Worm (Caenorhabditis elegans): ENCODE results near the gene C14A6.3.

Gene C14A6.3

DNA sequence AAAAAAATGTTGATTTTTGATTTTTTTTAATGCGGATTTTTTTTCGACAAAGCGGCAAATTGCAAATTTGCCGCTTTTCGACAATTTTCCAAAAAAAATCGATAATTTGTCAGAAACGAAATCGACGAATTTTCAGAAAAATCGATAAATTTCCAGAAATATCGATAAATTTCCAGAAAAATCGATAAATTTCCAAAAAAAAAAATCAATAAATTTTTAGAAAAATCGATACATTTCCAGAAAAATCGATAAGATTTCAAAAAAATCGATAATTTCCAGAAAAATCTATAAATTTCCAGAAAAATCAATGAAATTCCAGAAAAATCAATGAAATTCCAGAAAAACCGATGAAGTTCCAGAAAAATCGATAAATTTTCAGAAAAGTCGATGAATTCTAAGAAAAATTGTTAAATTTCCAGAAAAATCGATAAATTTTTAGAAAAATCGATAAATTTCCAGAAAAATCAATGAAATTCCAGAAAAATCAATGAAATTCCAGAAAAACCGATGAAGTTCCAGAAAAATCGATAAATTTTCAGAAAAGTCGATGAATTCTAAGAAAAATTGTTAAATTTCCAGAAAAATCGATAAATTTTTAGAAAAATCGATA lies 16.4 kb upstream of the C14A6.3 start:
- TF ChIP-seq ceh-48 (tag; optimal IDR thresholded peaks at IDR 0.05) = peak; percentile 55

DNA sequence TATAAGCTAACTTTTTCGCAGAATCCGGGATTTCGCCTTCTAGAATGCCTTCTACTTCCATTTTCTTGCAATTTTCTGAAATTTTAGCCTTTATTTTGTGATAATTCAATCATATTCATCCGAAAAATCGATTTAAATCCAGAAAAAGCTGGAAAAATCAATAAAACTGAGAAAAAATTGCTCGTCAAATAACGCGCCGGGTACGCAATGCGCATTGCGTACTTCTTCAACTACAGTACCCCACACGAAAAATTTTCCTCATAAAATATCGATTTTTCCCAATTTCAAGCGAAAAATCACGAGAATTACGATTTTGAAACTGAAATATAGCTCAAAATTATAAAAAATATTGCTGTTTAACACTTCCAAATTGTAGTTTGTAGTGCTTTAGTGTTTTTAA lies 15.1 kb upstream of the C14A6.3 start, which contains the start of gene Y37H2A.12:
Gene Y37H2A.12 (minus strand): TSS at position 81 of the 400 bp plus-strand sequence.
- TF ChIP-seq pros-1 (tag; optimal IDR thresholded peaks at IDR 0.05) = no peak
- no peak for TF ChIP-seq pha-4 (tag; optimal IDR thresholded peaks at IDR 0.05)
- no peak for TF ChIP-seq ceh-18 (tag; optimal IDR thresholded peaks at IDR 0.05)
- TF ChIP-seq ceh-48 (tag; optimal IDR thresholded peaks at IDR 0.05) = no peak
- TF ChIP-seq ceh-31 (tag; optimal IDR thresholded peaks at IDR 0.05) = no peak
- TF ChIP-seq sox-4 (tag; optimal IDR thresholded peaks at IDR 0.05) = no peak
- no peak for TF ChIP-seq ttx-3 (tag; optimal IDR thresholded peaks at IDR 0.05)
- TF ChIP-seq ceh-34 (tag; optimal IDR thresholded peaks at IDR 0.05) = no peak
- TF ChIP-seq mec-3 (tag; optimal IDR thresholded peaks at IDR 0.05; ENCODE audit: borderline replicate concordance) = no peak

DNA sequence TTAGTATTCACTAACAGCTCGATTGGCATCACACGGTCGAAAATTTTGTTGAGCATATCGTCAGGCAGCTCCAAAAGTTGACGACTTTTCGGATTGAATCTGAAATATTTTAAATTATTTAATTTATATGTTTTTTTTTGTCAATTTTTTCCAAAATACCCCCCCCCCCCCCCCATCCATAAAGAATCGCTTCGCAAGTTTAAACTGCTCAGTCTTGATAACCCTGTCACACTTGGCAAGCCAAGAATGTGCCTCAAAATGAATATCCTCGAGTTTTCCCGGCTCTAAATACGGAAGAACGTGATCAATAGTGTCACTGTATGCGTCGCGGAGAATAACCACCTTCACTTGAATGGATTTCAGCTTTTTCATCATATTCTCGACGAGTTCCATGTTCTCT lies 13.0 kb upstream of the C14A6.3 start, which contains the start of gene Y37H2A.18:
Gene Y37H2A.18 (minus strand): TSS at position 101 of the 400 bp plus-strand sequence.
- TF ChIP-seq rnt-1 (tag; optimal IDR thresholded peaks at IDR 0.05) (no peak), pat-9 (tag; optimal IDR thresholded peaks at IDR 0.05) (no peak), nhr-11 (tag; optimal IDR thresholded peaks at IDR 0.05) (no peak), ceh-45 (GFP tag; IDR thresholded peaks at IDR 0.05) (no peak), C38D4.7 (GFP tag; optimal IDR thresholded peaks at IDR 0.05) (no peak), ceh-6 (GFP tag; optimal IDR thresholded peaks at IDR 0.05) (no peak), F13H6.1 (tag; optimal IDR thresholded peaks at IDR 0.05) (no peak), sdc-2 (tag; optimal IDR thresholded peaks at IDR 0.05) (no peak), pha-2 (tag; optimal IDR thresholded peaks at IDR 0.05) (no peak)

ce11 chrV:18134378-18134777 lies 11.8 kb upstream of the C14A6.3 start, which contains the start of gene Y37H2A.7:
Gene Y37H2A.7 (minus strand): TSS chrV:18134478.
- no peak for TF ChIP-seq ceh-34 (tag; optimal IDR thresholded peaks at IDR 0.05)
- no peak for TF ChIP-seq zip-5 (tag; optimal IDR thresholded peaks at IDR 0.05)
- TF ChIP-seq ceh-19 (GFP tag; optimal IDR thresholded peaks at IDR 0.05) = no peak

- no peak for TF ChIP-seq pag-3 (tag; optimal IDR thresholded peaks at IDR 0.05; ENCODE audit: borderline replicate concordance)
- no peak for TF ChIP-seq ceh-22 (tag; optimal IDR thresholded peaks at IDR 0.05)
- no peak for TF ChIP-seq ceh-30 (tag; optimal IDR thresholded peaks at IDR 0.05)
- no peak for TF ChIP-seq npax-4 (tag; optimal IDR thresholded peaks at IDR 0.05)
- TF ChIP-seq lin-11 (tag; optimal IDR thresholded peaks at IDR 0.05) = no peak
- no peak for TF ChIP-seq nhr-11 (tag; optimal IDR thresholded peaks at IDR 0.05)
- no peak for TF ChIP-seq sox-4 (tag; optimal IDR thresholded peaks at IDR 0.05)
- TF ChIP-seq syd-9 (tag; optimal IDR thresholded peaks at IDR 0.05) = no peak
- no peak for TF ChIP-seq unc-3 (GFP tag; conservative IDR thresholded peaks at IDR 0.05)
- TF ChIP-seq unc-3 (tag; optimal IDR thresholded peaks at IDR 0.05) = no peak
- TF ChIP-seq nfya-1 (tag; optimal IDR thresholded peaks at IDR 0.05) = no peak
- no peak for TF ChIP-seq ceh-34 (tag; optimal IDR thresholded peaks at IDR 0.05)
- TF ChIP-seq ceh-9 (tag; optimal IDR thresholded peaks at IDR 0.05) = no peak
- no peak for TF ChIP-seq ahr-1 (tag; optimal IDR thresholded peaks at IDR 0.05)
These were observed 8.5 kb upstream of the C14A6.3 start for ce11 chrV:18137679-18138078.

DNA sequence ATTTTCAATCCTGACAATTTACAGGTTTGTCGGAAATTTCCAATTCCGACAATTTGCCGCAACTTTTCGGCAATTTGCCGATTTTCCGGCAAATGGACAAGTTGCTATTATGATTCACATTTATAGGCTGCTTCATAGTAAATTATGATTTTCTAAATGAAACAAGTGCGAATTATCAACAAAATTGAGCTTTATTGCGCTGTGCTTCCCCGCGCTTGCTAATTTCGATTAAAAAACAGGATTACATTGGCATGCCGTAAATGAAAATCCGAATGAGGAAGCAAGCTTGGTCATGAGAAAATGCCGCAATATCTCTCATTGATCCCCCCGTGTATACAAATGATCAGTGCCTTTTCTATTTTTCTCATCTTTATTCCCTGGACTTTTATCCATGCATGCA lies 7.5 kb upstream of the C14A6.3 start, which contains the start of gene Y37H2A.10:
Gene Y37H2A.10 (plus strand): TSS at position 301 of the 400 bp plus-strand sequence.
- TF ChIP-seq pag-3 (tag; optimal IDR thresholded peaks at IDR 0.05; ENCODE audit: borderline replicate concordance) = no peak
- no peak for TF ChIP-seq pha-4 (tag; optimal IDR thresholded peaks at IDR 0.05)
- TF ChIP-seq tbx-2 (tag; optimal IDR thresholded peaks at IDR 0.05) = no peak
- no peak for TF ChIP-seq nhr-232 (tag; optimal IDR thresholded peaks at IDR 0.05)
- no peak for TF ChIP-seq F13H6.1 (tag; optimal IDR thresholded peaks at IDR 0.05)
- no peak for TF ChIP-seq hlh-15 (tag; optimal IDR thresholded peaks at IDR 0.05)
- TF ChIP-seq ceh-31 (tag; optimal IDR thresholded peaks at IDR 0.05) = no peak
- TF ChIP-seq nhr-11 (tag; optimal IDR thresholded peaks at IDR 0.05) = no peak
- no peak for TF ChIP-seq ets-4 (tag; optimal IDR thresholded peaks at IDR 0.05)

All from whole organism, late embryonic.